Worm (Caenorhabditis elegans): Measurements from ENCODE around the gene F23A7.1.
A peak's percentile ranks its signal among the peaks of the same experiment; 100 is the strongest.

Gene F23A7.1

DNA sequence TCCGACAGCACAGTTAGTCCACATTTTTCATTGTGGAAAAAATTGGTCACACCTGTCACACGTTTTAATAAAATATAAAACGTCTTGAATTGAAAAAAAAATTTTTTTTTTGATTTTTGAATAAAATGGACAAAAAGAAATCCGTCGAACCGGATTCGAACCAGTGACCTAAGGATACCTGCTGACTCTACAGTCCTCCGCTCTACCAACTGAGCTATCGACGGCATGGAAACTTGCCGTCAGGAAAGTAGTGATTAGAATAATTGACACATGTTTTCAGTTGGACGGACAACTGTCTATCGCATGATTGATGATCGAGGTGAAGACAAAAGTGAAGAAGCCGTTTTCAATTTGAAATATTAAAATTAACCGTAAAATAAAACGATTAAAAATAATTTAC lies 9.1 kb upstream of the F23A7.1 start:
- TF ChIP-seq jun-1 (tag; optimal IDR thresholded peaks at IDR 0.05) (no peak), mdl-1 (tag; optimal IDR thresholded peaks at IDR 0.05) (no peak), ztf-4 (tag; optimal IDR thresholded peaks at IDR 0.05) (no peak), nhr-85 (tag) (no peak), pqm-1 (tag; optimal IDR thresholded peaks at IDR 0.05) (no peak), efl-1 (optimal IDR thresholded peaks at IDR 0.05) (no peak), efl-1 (GFP tag; optimal IDR thresholded peaks at IDR 0.05 in 1 of 2) (no peak), fkh-10 (GFP tag; optimal IDR thresholded peaks at IDR 0.05) (no peak), nhr-28 (tag; optimal IDR thresholded peaks at IDR 0.05) (no peak), C04F5.9 (tag; optimal IDR thresholded peaks at IDR 0.05) (no peak), mef-2 (tag; optimal IDR thresholded peaks at IDR 0.05) (no peak), fkh-8 (tag; optimal IDR thresholded peaks at IDR 0.05) (no peak), isw-1 (GFP tag; IDR thresholded peaks at IDR 0.05) (no peak), hlh-4 (tag; optimal IDR thresholded peaks at IDR 0.05) (no peak), nhr-76 (tag; optimal IDR thresholded peaks at IDR 0.05) (no peak)

DNA sequence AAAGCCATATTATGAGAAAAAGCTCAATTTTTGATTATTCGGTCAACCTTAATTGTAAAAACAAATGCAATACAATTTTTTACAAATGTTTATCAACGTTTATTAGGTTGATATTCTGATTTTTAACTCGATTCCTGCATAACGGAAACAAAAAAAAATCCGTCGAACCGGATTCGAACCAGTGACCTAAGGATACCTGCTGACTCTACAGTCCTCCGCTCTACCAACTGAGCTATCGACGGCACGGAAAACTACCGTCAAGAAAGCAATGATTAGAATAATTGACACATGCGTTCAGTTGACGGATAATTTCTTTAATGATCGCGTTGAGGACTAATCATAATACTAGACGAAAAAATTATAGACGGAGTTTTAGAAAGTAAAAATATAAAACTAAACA lies 8.5 kb upstream of the F23A7.1 start:
- TF ChIP-seq lin-13 (GFP tag; optimal IDR thresholded peaks at IDR 0.05) (no peak), rnt-1 (tag; optimal IDR thresholded peaks at IDR 0.05) (no peak), xbp-1 (tag; optimal IDR thresholded peaks at IDR 0.05) (no peak), fkh-8 (tag; optimal IDR thresholded peaks at IDR 0.05) (no peak), grh-1 (GFP tag; IDR thresholded peaks at IDR 0.05) (no peak), zag-1 (tag; optimal IDR thresholded peaks at IDR 0.05) (no peak), vab-15 (tag; optimal IDR thresholded peaks at IDR 0.05) (no peak), aly-2 (tag; optimal IDR thresholded peaks at IDR 0.05) (no peak), nhr-237 (tag; optimal IDR thresholded peaks at IDR 0.05) (no peak), sup-37 (GFP tag; optimal IDR thresholded peaks at IDR 0.05) (no peak), dpl-1 (GFP tag; optimal IDR thresholded peaks at IDR 0.05) (no peak), nhr-85 (tag) (no peak), ceh-88 (GFP tag; IDR thresholded peaks at IDR 0.05) (no peak)

DNA sequence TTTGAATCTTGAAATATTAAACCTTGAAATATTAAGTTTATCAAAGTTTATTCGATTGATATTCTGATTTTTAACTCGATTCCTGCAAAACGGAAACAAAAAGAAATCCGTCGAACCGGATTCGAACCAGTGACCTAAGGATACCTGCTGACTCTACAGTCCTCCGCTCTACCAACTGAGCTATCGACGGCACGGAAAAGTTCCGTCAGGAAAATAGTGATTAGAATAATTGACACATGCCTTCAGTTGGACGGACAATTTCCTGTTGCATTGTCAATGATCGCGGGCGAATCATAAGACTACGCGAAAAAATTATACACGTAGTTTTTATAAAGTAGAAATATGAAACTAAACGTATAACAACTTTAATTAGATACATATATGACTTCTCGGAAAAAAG lies 8.1 kb upstream of the F23A7.1 start:
- TF ChIP-seq lin-35 (GFP tag; optimal IDR thresholded peaks at IDR 0.05): no peak
- TF ChIP-seq fkh-10 (GFP tag; optimal IDR thresholded peaks at IDR 0.05): no peak
- no peak for TF ChIP-seq unc-98 (GFP tag; IDR thresholded peaks at IDR 0.05)
- no peak for TF ChIP-seq nhr-90 (tag; optimal IDR thresholded peaks at IDR 0.05; ENCODE audit: poor library complexity)
- TF ChIP-seq sox-4 (tag; optimal IDR thresholded peaks at IDR 0.05): no peak
- no peak for TF ChIP-seq nhr-20 (tag; optimal IDR thresholded peaks at IDR 0.05)
- TF ChIP-seq tlp-1 (tag; optimal IDR thresholded peaks at IDR 0.05): no peak
- TF ChIP-seq ces-1 (GFP tag; optimal IDR thresholded peaks at IDR 0.05): no peak

DNA sequence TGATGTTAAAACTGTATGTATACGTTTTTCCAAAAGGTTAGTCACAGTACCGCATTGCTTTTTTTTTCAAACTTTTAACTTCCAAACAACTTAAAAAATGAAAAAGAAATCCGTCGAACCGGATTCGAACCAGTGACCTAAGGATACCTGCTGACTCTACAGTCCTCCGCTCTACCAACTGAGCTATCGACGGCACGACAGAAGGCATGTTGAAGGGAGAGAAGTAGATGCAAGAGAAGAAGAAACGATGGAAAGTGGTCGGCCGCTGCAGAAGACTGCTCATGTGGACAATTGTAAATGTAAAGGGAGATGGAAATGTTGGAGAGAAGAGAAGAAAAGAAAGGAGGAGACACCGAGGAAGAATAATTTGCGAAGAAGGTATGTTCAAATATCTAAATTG lies 7.5 kb upstream of the F23A7.1 start:
- peak; percentile 13 for TF ChIP-seq fkh-4 (tag; optimal IDR thresholded peaks at IDR 0.05; ENCODE audit: borderline replicate concordance)
- no peak for TF ChIP-seq unc-30 (tag; optimal IDR thresholded peaks at IDR 0.05)
- TF ChIP-seq ceh-90 (tag; optimal IDR thresholded peaks at IDR 0.05): no peak
- peak; percentile 86 for TF ChIP-seq snpc-4 (tag; optimal IDR thresholded peaks at IDR 0.05)
- TF ChIP-seq vab-15 (tag; optimal IDR thresholded peaks at IDR 0.05): no peak
- peak; percentile 70 for TF ChIP-seq zip-4 (GFP tag; optimal IDR thresholded peaks at IDR 0.05)
- TF ChIP-seq nhr-11 (tag; optimal IDR thresholded peaks at IDR 0.05): no peak
- TF ChIP-seq alr-1 (tag; optimal IDR thresholded peaks at IDR 0.05; ENCODE audit: borderline replicate concordance): no peak
- TF ChIP-seq nhr-76 (tag; optimal IDR thresholded peaks at IDR 0.05): no peak
- TF ChIP-seq sptf-1 (tag; optimal IDR thresholded peaks at IDR 0.05): no peak
- TF ChIP-seq blmp-1 (tag; optimal IDR thresholded peaks at IDR 0.05): peak; percentile 9
- TF ChIP-seq dsc-1 (tag; optimal IDR thresholded peaks at IDR 0.05): peak; percentile 95
- TF ChIP-seq egl-13 (tag; optimal IDR thresholded peaks at IDR 0.05): peak; percentile 58
- no peak for TF ChIP-seq nhr-28 (tag; optimal IDR thresholded peaks at IDR 0.05)
- no peak for TF ChIP-seq unc-62 (GFP tag; optimal IDR thresholded peaks at IDR 0.05)
- TF ChIP-seq nhr-84 (tag; optimal IDR thresholded peaks at IDR 0.05): no peak
- TF ChIP-seq nhr-19 (GFP tag; conservative IDR thresholded peaks at IDR 0.05): peak; percentile 91
- peak; percentile 22 to 74 for TF ChIP-seq lin-35 (GFP tag; optimal IDR thresholded peaks at IDR 0.05)
- TF ChIP-seq zag-1 (tag; optimal IDR thresholded peaks at IDR 0.05): no peak
- no peak for TF ChIP-seq unc-130 (tag; optimal IDR thresholded peaks at IDR 0.05)
- TF ChIP-seq ets-5 (GFP tag; IDR thresholded peaks at IDR 0.05): no peak
- TF ChIP-seq hlh-4 (tag; optimal IDR thresholded peaks at IDR 0.05): no peak
- peak; percentile 44 to 51 for TF ChIP-seq efl-1 (optimal IDR thresholded peaks at IDR 0.05)
- TF ChIP-seq efl-1 (GFP tag; optimal IDR thresholded peaks at IDR 0.05 in 1 of 2): peak in 1 of 2 experiments; percentile 94
- TF ChIP-seq egl-27 (tag; optimal IDR thresholded peaks at IDR 0.05): no peak
